Fruit fly (Drosophila melanogaster): ENCODE data around the gene CG10958.

Gene CG10958

DNA sequence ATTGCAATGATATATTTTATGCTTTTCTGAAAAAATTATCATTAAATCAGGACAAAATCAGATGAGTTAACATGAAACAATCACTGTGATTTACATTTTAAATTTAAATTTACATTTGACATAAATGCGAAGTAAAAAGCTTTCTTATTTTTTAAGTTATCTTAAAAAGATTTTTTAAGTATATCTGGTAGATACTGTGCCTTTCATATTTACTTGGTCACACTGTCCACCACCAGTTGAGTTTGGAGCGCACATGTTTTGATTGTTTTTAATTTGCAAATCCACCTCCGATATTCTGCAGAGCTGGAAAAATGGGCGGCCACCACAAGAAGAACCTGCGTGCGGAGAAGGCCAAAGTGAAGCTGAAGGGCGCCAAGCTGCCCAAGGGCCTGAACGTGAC, 15.3 kb upstream of the CG10958 start, which contains the start of gene CG1575 (continued):
- TF ChIP-seq kah (GFP tag; optimal IDR thresholded peaks at IDR 0.05) (peak; percentile 59), jumu (GFP tag; optimal IDR thresholded peaks at IDR 0.05) (no peak), CG9215 (GFP tag; IDR thresholded peaks at IDR 0.05) (no peak), zfh1 (GFP tag; IDR thresholded peaks at IDR 0.05) (no peak), CG11695 (GFP tag; IDR thresholded peaks at IDR 0.05) (no peak), Scr (GFP tag; IDR thresholded peaks at IDR 0.05; ENCODE audit: partially characterized antibody) (no peak), Gsc (GFP tag; IDR thresholded peaks at IDR 0.05) (no peak), kay (GFP tag; optimal IDR thresholded peaks at IDR 0.05) (no peak), hbn (GFP tag; IDR thresholded peaks at IDR 0.05; ENCODE audit: partially characterized antibody) (peak; percentile 46; the same call in 1 of the 2 replicates), CG12744 (GFP tag; optimal IDR thresholded peaks at IDR 0.05) (no peak), YL-1 (GFP tag; optimal IDR thresholded peaks at IDR 0.05) (no peak), scrt (GFP tag; optimal IDR thresholded peaks at IDR 0.05) (peak; percentile 76), CHES-1-like (GFP tag; optimal IDR thresholded peaks at IDR 0.05) (no peak), wor (GFP tag; IDR thresholded peaks at IDR 0.05) (no peak), CG9797 (GFP tag; optimal IDR thresholded peaks at IDR 0.05) (peak; percentile 35), bab2 (GFP tag; optimal IDR thresholded peaks at IDR 0.05) (no peak), pum (GFP tag; optimal IDR thresholded peaks at IDR 0.05) (no peak), Camta (GFP tag; optimal IDR thresholded peaks at IDR 0.05) (no peak), gsb-n (tag; optimal IDR thresholded peaks at IDR 0.05) (no peak), CG2129 (GFP tag; IDR thresholded peaks at IDR 0.05; ENCODE audit: partially characterized antibody) (no peak), MBD-R2 (GFP tag; IDR thresholded peaks at IDR 0.05) (peak; percentile 37; the same call in 1 of the 2 replicates), Mrtf (GFP tag; IDR thresholded peaks at IDR 0.05) (no peak), Doc3 (GFP tag; IDR thresholded peaks at IDR 0.05; ENCODE audit: partially characterized antibody) (0 out of 3 replicates have a peak, but pooled peaks have one; percentile 20), inv (GFP tag; IDR thresholded peaks at IDR 0.05; ENCODE audit: partially characterized antibody) (no peak), CG18011 (GFP tag; optimal IDR thresholded peaks at IDR 0.05) (no peak), dmrt11E (tag; optimal IDR thresholded peaks at IDR 0.05) (no peak), nmo (GFP tag; optimal IDR thresholded peaks at IDR 0.05) (no peak), seq (GFP tag; IDR thresholded peaks at IDR 0.05) (no peak), Neu2 (GFP tag; optimal IDR thresholded peaks at IDR 0.05; ENCODE audit: borderline replicate concordance) (no peak), MTF-1 (GFP tag; optimal IDR thresholded peaks at IDR 0.05; ENCODE audit: borderline replicate concordance) (no peak), tna (GFP tag; IDR thresholded peaks at IDR 0.05; ENCODE audit: partially characterized antibody) (no peak), sug (tag; optimal IDR thresholded peaks at IDR 0.05) (peak; percentile 23), Med (GFP tag) (peak; percentile 63), Oaz (GFP tag; IDR thresholded peaks at IDR 0.05) (no peak), crp (GFP tag; optimal IDR thresholded peaks at IDR 0.05) (peak in 1 of 2 experiments; percentile 29), ranshi (GFP tag; IDR thresholded peaks at IDR 0.05) (no peak), Mad (GFP tag; optimal IDR thresholded peaks at IDR 0.05) (no peak), fd96Cb (tag; optimal IDR thresholded peaks at IDR 0.05) (no peak), CG7963 (GFP tag; IDR thresholded peaks at IDR 0.05; ENCODE audit: partially characterized antibody) (no peak), CG10267 (tag; optimal IDR thresholded peaks at IDR 0.05) (no peak), CG4404 (GFP tag; IDR thresholded peaks at IDR 0.05) (no peak), Hr78 (GFP tag; optimal IDR thresholded peaks at IDR 0.05) (no peak), CG7271 (tag; optimal IDR thresholded peaks at IDR 0.05) (no peak), CG3407 (GFP tag; optimal IDR thresholded peaks at IDR 0.05) (no peak), Hmr (GFP tag; optimal IDR thresholded peaks at IDR 0.05) (no peak), CG34422 (GFP tag; IDR thresholded peaks at IDR 0.05) (no peak), Nf-YB (GFP tag; optimal IDR thresholded peaks at IDR 0.05) (no peak), stwl (tag; optimal IDR thresholded peaks at IDR 0.05) (peak; percentile 97), CG2199 (GFP tag; IDR thresholded peaks at IDR 0.05) (no peak), MESR4 (GFP tag; optimal IDR thresholded peaks at IDR 0.05) (peak; percentile 9)

Measured in whole organism, embryonic.